Worm (Caenorhabditis elegans): Measurements from ENCODE around the gene fipr-9.

ce11 chrV:10230932-10231331, 9.5 kb downstream of the fipr-9 start, which contains the start of gene fipr-6:
- TF ChIP-seq snpc-4 (tag; optimal IDR thresholded peaks at IDR 0.05) (no peak), mdl-1 (tag; optimal IDR thresholded peaks at IDR 0.05) (no peak), alr-1 (tag; optimal IDR thresholded peaks at IDR 0.05; ENCODE audit: borderline replicate concordance) (no peak), jun-1 (tag; optimal IDR thresholded peaks at IDR 0.05) (no peak), egl-27 (tag; optimal IDR thresholded peaks at IDR 0.05) (no peak), lin-35 (GFP tag; optimal IDR thresholded peaks at IDR 0.05) (no peak), aha-1 (tag; optimal IDR thresholded peaks at IDR 0.05) (no peak)

Data from whole organism, L1 larva.